Worm (Caenorhabditis elegans) whole organism, late embryonic: ENCODE measurements around the gene ulp-3.

Experiments
- K02D7.2 ChIP-seq: sonication (generic microtip); optimal IDR thresholded peaks from 2 replicates; lab custom pipeline; 2017; ENCODE audit warnings: mild to moderate bottlenecking, missing genetic modification characterization, missing compliant biosample characterization
- ceh-14 ChIP-seq: sonication (generic microtip); optimal IDR thresholded peaks from 2 replicates; lab custom pipeline; 2016; ENCODE audit warnings: missing genotype, missing genetic modification characterization, missing compliant biosample characterization
- ceh-6 ChIP-seq: fragments of 200-800 bp; sonication (Bioruptor generic); optimal IDR thresholded peaks from 2 replicates; lab custom pipeline; 2018; ENCODE audit warnings: mild to moderate bottlenecking, missing genetic modification characterization, missing compliant biosample characterization
- che-1 ChIP-seq: sonication (generic microtip); optimal IDR thresholded peaks from 2 replicates; lab custom pipeline; 2016; ENCODE audit warnings: mild to moderate bottlenecking, missing genetic modification characterization, missing compliant biosample characterization
- hlh-6 ChIP-seq: sonication (generic microtip); optimal IDR thresholded peaks from 2 replicates; lab custom pipeline; 2016; ENCODE audit warnings: missing genotype, missing genetic modification characterization, missing compliant biosample characterization
- nhr-11 ChIP-seq: fragments of 150-350 bp; optimal IDR thresholded peaks from 2 replicates; lab custom pipeline; 2014; ENCODE audit warnings: missing biosample characterization, missing genetic modification characterization
- sox-2 ChIP-seq: fragments of 200-800 bp; sonication (Bioruptor generic); IDR thresholded peaks from 2 replicates; pipeline ENCODE4 v1.3.6; 2022; ENCODE audit warnings: missing genetic modification reagents, missing genetic modification characterization, missing compliant biosample characterization
- tbx-2 ChIP-seq: sonication (generic microtip); optimal IDR thresholded peaks from 2 replicates; lab custom pipeline; 2016; ENCODE audit warnings: missing genetic modification characterization, missing compliant biosample characterization

ce11 chrIV:1975594-1975993 is 12.2 kb downstream of the ulp-3 start:
- no peak for TF ChIP-seq nhr-11 (tag; lab: Kevin White, UChicago)
- no peak for TF ChIP-seq che-1 (tag; lab: Kevin White, UChicago)
- no peak for TF ChIP-seq tbx-2 (tag; lab: Kevin White, UChicago)
- no peak for TF ChIP-seq hlh-6 (tag; lab: Kevin White, UChicago)
- no peak for TF ChIP-seq sox-2 (GFP tag; lab: Robert Waterston, UW)
- TF ChIP-seq ceh-6 (GFP tag; lab: Kevin White, UChicago) = no peak
- TF ChIP-seq K02D7.2 = no peak
- TF ChIP-seq ceh-14 (tag; lab: Kevin White, UChicago) = no peak
